Worm (Caenorhabditis elegans) whole organism, L2 larva: ENCODE measurements around the gene clec-52.
A peak's percentile ranks its signal among the peaks of the same experiment; 100 is the strongest.

Experiments used
- F13H6.1 ChIP-seq: sonication (generic microtip); optimal IDR thresholded peaks from 2 replicates; lab custom pipeline; 2016; ENCODE audit warnings: missing genetic modification characterization, missing compliant biosample characterization
- R02D3.7 ChIP-seq: fragments of 150-350 bp; optimal IDR thresholded peaks from 2 replicates; lab custom pipeline; 2014; ENCODE audit warnings: missing biosample characterization, missing genetic modification characterization
- Y55F3AM.14 ChIP-seq: fragments of 200-800 bp; sonication (Bioruptor generic); optimal IDR thresholded peaks from 2 replicates; lab custom pipeline; 2018; ENCODE audit warnings: mild to moderate bottlenecking, missing genetic modification characterization, missing compliant biosample characterization
- alr-1 ChIP-seq: fragments of 150-350 bp; optimal IDR thresholded peaks from 2 replicates; lab custom pipeline; 2014; ENCODE audit warnings: missing biosample characterization, missing genetic modification characterization
- aly-2 ChIP-seq: fragments of 150-350 bp; optimal IDR thresholded peaks from 2 replicates; lab custom pipeline; 2014; ENCODE audit warnings: missing biosample characterization, missing genetic modification characterization
- ama-1 ChIP-seq: fragments of 150-350 bp; optimal IDR thresholded peaks from 2 replicates; lab custom pipeline; 2018; ENCODE audit warnings: inconsistent platforms
- blmp-1 ChIP-seq: sonication (generic microtip); optimal IDR thresholded peaks from 2 replicates; lab custom pipeline; 2017; ENCODE audit warnings: missing genetic modification characterization, mild to moderate bottlenecking, missing compliant biosample characterization, antibody characterized with exemption, moderate library complexity; ENCODE audit not compliant: insufficient read depth
- ceh-16 ChIP-seq: fragments of 150-350 bp; optimal IDR thresholded peaks from 2 replicates; lab custom pipeline; 2014; ENCODE audit warnings: missing biosample characterization, missing genetic modification characterization
- crh-2 ChIP-seq: sonication (generic microtip); optimal IDR thresholded peaks from 2 replicates; lab custom pipeline; 2017; ENCODE audit warnings: missing biosample characterization, missing genetic modification characterization
- egl-27 ChIP-seq: sonication (generic microtip); optimal IDR thresholded peaks from 3 replicates; lab custom pipeline; 2017; ENCODE audit warnings: missing biosample characterization, missing genetic modification reagents, missing genetic modification characterization
- elt-1 ChIP-seq: fragments of 150-350 bp; optimal IDR thresholded peaks from 2 replicates; lab custom pipeline; 2014; ENCODE audit warnings: missing biosample characterization, missing genetic modification characterization
- elt-3 ChIP-seq: sonication (generic microtip); optimal IDR thresholded peaks from 2 replicates; lab custom pipeline; 2017; ENCODE audit warnings: missing biosample characterization, missing genetic modification characterization
- fos-1 ChIP-seq: fragments of 150-350 bp; optimal IDR thresholded peaks from 2 replicates; lab custom pipeline; 2014; ENCODE audit warnings: missing biosample characterization, missing genetic modification characterization
- lin-13 ChIP-seq: fragments of 150-350 bp; optimal IDR thresholded peaks from 2 replicates; lab custom pipeline; 2014; ENCODE audit warnings: missing biosample characterization, missing genetic modification reagents, missing genetic modification characterization
- lin-39 ChIP-seq: fragments of 150-350 bp; optimal IDR thresholded peaks from 2 replicates; lab custom pipeline; 2014; ENCODE audit warnings: missing biosample characterization, missing genetic modification reagents, missing genetic modification characterization
- lsy-2 ChIP-seq, 2 experiments: fragments of 150-350 bp in 1 of 2; sonication (generic microtip) in 1 of 2; optimal IDR thresholded peaks; 2 replicates each; lab custom pipeline; 2014 to 2017; ENCODE audit warnings: missing biosample characterization in 2 of 2, missing genetic modification characterization in 2 of 2
- mab-5 ChIP-seq: fragments of 150-350 bp; optimal IDR thresholded peaks from 2 replicates; lab custom pipeline; 2014; ENCODE audit warnings: missing biosample characterization, missing genetic modification characterization
- mbf-1 ChIP-seq: sonication (generic microtip); optimal IDR thresholded peaks from 2 replicates; lab custom pipeline; 2017; ENCODE audit warnings: missing biosample characterization, missing genetic modification characterization
- mdl-1 ChIP-seq, 2 experiments: fragments of 150-350 bp in 1 of 2; sonication (generic microtip) in 1 of 2; optimal IDR thresholded peaks; 2 replicates each; lab custom pipeline; 2017; ENCODE audit warnings: missing biosample characterization in 2 of 2, missing genetic modification characterization in 2 of 2
- nhr-12 ChIP-seq: fragments of 150-350 bp; optimal IDR thresholded peaks from 2 replicates; lab custom pipeline; 2014; ENCODE audit warnings: missing biosample characterization, missing genetic modification characterization
- nhr-129 ChIP-seq: fragments of 150-350 bp; optimal IDR thresholded peaks from 2 replicates; lab custom pipeline; 2014; ENCODE audit warnings: missing biosample characterization, missing genetic modification characterization
- nhr-21 ChIP-seq: fragments of 150-350 bp; optimal IDR thresholded peaks from 2 replicates; lab custom pipeline; 2014; ENCODE audit warnings: missing biosample characterization, missing genetic modification characterization
- nhr-23 ChIP-seq: fragments of 150-350 bp; optimal IDR thresholded peaks from 2 replicates; lab custom pipeline; 2014; ENCODE audit warnings: missing biosample characterization, missing genetic modification reagents, missing genetic modification characterization
- nhr-237 ChIP-seq: fragments of 150-350 bp; optimal IDR thresholded peaks from 2 replicates; lab custom pipeline; 2014; ENCODE audit warnings: missing biosample characterization, missing genetic modification characterization
- nhr-25 ChIP-seq: fragments of 150-350 bp; sonication (generic microtip); optimal IDR thresholded peaks from 3 replicates; lab custom pipeline; 2014; ENCODE audit warnings: missing biosample characterization, missing genetic modification characterization
- nhr-6 ChIP-seq: fragments of 150-350 bp; optimal IDR thresholded peaks from 2 replicates; lab custom pipeline; 2014; ENCODE audit warnings: missing biosample characterization, missing genetic modification characterization
- nhr-77 ChIP-seq: fragments of 150-350 bp; optimal IDR thresholded peaks from 2 replicates; lab custom pipeline; 2014; ENCODE audit warnings: missing biosample characterization, missing genetic modification characterization
- peb-1 ChIP-seq: fragments of 150-350 bp; optimal IDR thresholded peaks from 2 replicates; lab custom pipeline; 2014; ENCODE audit warnings: missing biosample characterization, missing genetic modification characterization
- skn-1 ChIP-seq: sonication (generic microtip); optimal IDR thresholded peaks from 2 replicates; lab custom pipeline; 2017; ENCODE audit warnings: missing biosample characterization, missing genetic modification characterization
- sma-3 ChIP-seq: sonication (generic microtip); optimal IDR thresholded peaks from 2 replicates; lab custom pipeline; 2016; ENCODE audit warnings: missing genetic modification reagents, missing genetic modification characterization, missing compliant biosample characterization
- snpc-4 ChIP-seq: fragments of 150-350 bp; optimal IDR thresholded peaks from 2 replicates; lab custom pipeline; 2014; ENCODE audit warnings: missing biosample characterization, missing genetic modification characterization
- unc-39 ChIP-seq: fragments of 150-350 bp; optimal IDR thresholded peaks from 2 replicates; lab custom pipeline; 2014; ENCODE audit warnings: missing biosample characterization, missing genetic modification characterization
- unc-55 ChIP-seq: fragments of 150-350 bp; sonication (generic microtip); optimal IDR thresholded peaks from 3 replicates; lab custom pipeline; 2014; ENCODE audit warnings: missing biosample characterization, missing genetic modification reagents, missing genetic modification characterization
- unc-62 ChIP-seq: fragments of 150-350 bp; optimal IDR thresholded peaks from 2 replicates; lab custom pipeline; 2014; ENCODE audit warnings: missing biosample characterization, missing genetic modification reagents, missing genetic modification characterization
- zag-1 ChIP-seq: fragments of 150-350 bp; optimal IDR thresholded peaks from 2 replicates; lab custom pipeline; 2014; ENCODE audit warnings: missing biosample characterization, missing genetic modification characterization
- ztf-1 ChIP-seq: fragments of 200-800 bp; sonication (Bioruptor generic); conservative IDR thresholded peaks from 2 replicates; pipeline ENCODE4 v1.3.6; 2022; ENCODE audit warnings: missing genetic modification characterization, missing compliant biosample characterization
- ztf-11 ChIP-seq: sonication (generic microtip); optimal IDR thresholded peaks from 2 replicates; lab custom pipeline; 2017; ENCODE audit warnings: missing biosample characterization, missing genetic modification characterization

The clec-52 gene

ce11 chrIV:8161774-8162173 is 6.8 kb downstream of the clec-52 start:
- no peak for TF ChIP-seq unc-39 (tag; lab: Kevin White, UChicago)
- TF ChIP-seq unc-55 (GFP tag; lab: Kevin White, UChicago) = no peak
- no peak for TF ChIP-seq mbf-1
- TF ChIP-seq fos-1 (tag; lab: Kevin White, UChicago) = peak; percentile 52
- TF ChIP-seq aly-2 (tag; lab: Kevin White, UChicago) = no peak
- TF ChIP-seq lin-13 (GFP tag; lab: Kevin White, UChicago) = no peak

ce11 chrIV:8159995-8160394 is 8.6 kb downstream of the clec-52 start:
- TF ChIP-seq fos-1 (tag; lab: Kevin White, UChicago) (peak; percentile 1), elt-3 (tag; lab: Kevin White, UChicago) (no peak)

ce11 chrIV:8159087-8159486 is 9.5 kb downstream of the clec-52 start, which contains the start of gene faah-1:
faah-1 (plus strand) TSS chrIV:8159387.
- TF ChIP-seq R02D3.7 (tag; lab: Kevin White, UChicago) = no peak
- no peak for TF ChIP-seq nhr-21
- TF ChIP-seq nhr-25 = no peak
- TF ChIP-seq ztf-11 (tag; lab: Kevin White, UChicago) = no peak
- no peak for TF ChIP-seq egl-27
- TF ChIP-seq F13H6.1 (tag; lab: Kevin White, UChicago) = no peak
- TF ChIP-seq sma-3 (GFP tag; lab: Kevin White, UChicago) = no peak

ce11 chrIV:8157161-8157560 is 11.4 kb downstream of the clec-52 start, which contains the start of gene B0218.5:
B0218.5 (minus strand) TSS chrIV:8157261.
- no peak for TF ChIP-seq lin-13 (GFP tag; lab: Kevin White, UChicago)

- no peak for TF ChIP-seq unc-62
- no peak for TF ChIP-seq nhr-129 (tag; lab: Kevin White, UChicago)
- no peak for TF ChIP-seq nhr-21
- no peak for TF ChIP-seq nhr-23
- no peak for TF ChIP-seq crh-2 (tag; lab: Kevin White, UChicago)
- no peak for TF ChIP-seq lin-39 (tag; lab: Kevin White, UChicago)
- TF ChIP-seq lsy-2 (tag; optimal IDR thresholded peaks at IDR 0.05; lab: Kevin White, UChicago) = no peak
- TF ChIP-seq ceh-16 (tag; lab: Kevin White, UChicago) = no peak
- no peak for TF ChIP-seq mab-5 (tag; lab: Kevin White, UChicago)
- TF ChIP-seq mdl-1 (tag; optimal IDR thresholded peaks at IDR 0.05; lab: Kevin White, UChicago) = no peak
- TF ChIP-seq lin-13 (GFP tag; lab: Kevin White, UChicago) = no peak
- TF ChIP-seq nhr-6 = no peak
- no peak for TF ChIP-seq ama-1 (lab: Kevin White, UChicago)
- TF ChIP-seq snpc-4 (tag; lab: Kevin White, UChicago) = no peak
- TF ChIP-seq zag-1 (tag; lab: Kevin White, UChicago) = no peak
- no peak for TF ChIP-seq alr-1 (tag; lab: Kevin White, UChicago)
- TF ChIP-seq Y55F3AM.14 (GFP tag; lab: Kevin White, UChicago) = no peak
- no peak for TF ChIP-seq aly-2 (tag; lab: Kevin White, UChicago)
- no peak for TF ChIP-seq nhr-77 (tag; lab: Kevin White, UChicago)
These were observed 13.6 kb downstream of the clec-52 start for ce11 chrIV:8154966-8155365.

- TF ChIP-seq nhr-129 (tag; lab: Kevin White, UChicago) (no peak), Y55F3AM.14 (GFP tag; lab: Kevin White, UChicago) (no peak), snpc-4 (tag; lab: Kevin White, UChicago) (no peak), nhr-77 (tag; lab: Kevin White, UChicago) (no peak), nhr-237 (tag; lab: Kevin White, UChicago) (no peak), fos-1 (tag; lab: Kevin White, UChicago) (no peak), elt-1 (tag; lab: Kevin White, UChicago) (no peak), peb-1 (tag; lab: Kevin White, UChicago) (no peak), ztf-11 (tag; lab: Kevin White, UChicago) (no peak), unc-39 (tag; lab: Kevin White, UChicago) (no peak), unc-62 (no peak), ztf-1 (no peak), mdl-1 (tag; optimal IDR thresholded peaks at IDR 0.05; lab: Kevin White, UChicago) (no peak), skn-1 (tag; lab: Kevin White, UChicago) (no peak), nhr-12 (tag; lab: Kevin White, UChicago) (no peak), blmp-1 (tag; lab: Kevin White, UChicago) (no peak), nhr-23 (no peak)
- TF ChIP-seq, all 48 proteins: peak for 0
These were observed 15.4 kb downstream of the clec-52 start for ce11 chrIV:8153163-8153562.
